Worm (Caenorhabditis elegans): ENCODE measurements around the gene C24A8.5.

DNA sequence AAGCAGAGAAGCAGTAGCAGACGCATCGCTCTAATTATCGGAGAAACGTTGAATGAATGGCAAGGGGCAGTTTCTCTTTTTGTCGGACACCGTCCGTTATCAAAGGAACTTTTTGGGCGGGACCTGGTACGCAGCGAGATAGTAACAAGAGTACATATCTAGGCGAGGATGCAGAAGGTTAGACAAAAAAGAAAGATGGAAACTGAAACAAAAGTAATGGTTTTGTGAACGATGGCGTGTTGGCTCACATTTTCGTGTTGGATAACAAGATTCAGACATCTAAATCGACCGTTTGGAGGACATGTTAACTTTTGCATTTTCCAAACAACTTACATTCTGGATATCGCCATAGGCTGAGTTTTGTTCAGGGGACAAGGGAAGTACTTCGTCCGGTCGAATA, 28.8 kb upstream of the C24A8.5 start, which contains the start of gene F14H12.6:
- no peak for TF ChIP-seq ama-1 (optimal IDR thresholded peaks at IDR 0.05)
- TF ChIP-seq nhr-11 (tag; optimal IDR thresholded peaks at IDR 0.05) = no peak
- TF ChIP-seq unc-130 (tag; optimal IDR thresholded peaks at IDR 0.05) = no peak
- TF ChIP-seq skn-1 (tag; optimal IDR thresholded peaks at IDR 0.05) = no peak
- no peak for TF ChIP-seq nhr-28 (tag; optimal IDR thresholded peaks at IDR 0.05)
- TF ChIP-seq jun-1 (tag; optimal IDR thresholded peaks at IDR 0.05) = no peak
- no peak for TF ChIP-seq C16A3.4 (tag; optimal IDR thresholded peaks at IDR 0.05)
- no peak for TF ChIP-seq unc-62 (GFP tag; optimal IDR thresholded peaks at IDR 0.05)
- no peak for TF ChIP-seq fkh-8 (tag; optimal IDR thresholded peaks at IDR 0.05)

Measured in whole organism, L1 larva.